Fruit fly (Drosophila melanogaster) whole organism, embryonic: ENCODE measurements around the gene soti.

Experiments
- Asciz ChIP-seq: fragments of 200-800 bp; sonication (Bioruptor generic); optimal IDR thresholded peaks from 2 replicates; lab custom pipeline; 2017; ENCODE audit warnings: missing biosample characterization, mild to moderate bottlenecking, missing genetic modification characterization, missing genetic modification reagents
- CG10209 ChIP-seq: fragments of 200-800 bp; sonication (Bioruptor generic); optimal IDR thresholded peaks from 3 replicates; lab custom pipeline; 2017; ENCODE audit warnings: missing biosample characterization, mild to moderate bottlenecking, missing genetic modification characterization, missing genetic modification reagents
- CG10431 ChIP-seq: fragments of 200-800 bp; sonication (Bioruptor generic); optimal IDR thresholded peaks from 3 replicates; lab custom pipeline; 2018; ENCODE audit warnings: missing biosample characterization, mild to moderate bottlenecking, missing genetic modification characterization
- CG12744 ChIP-seq: fragments of 200-800 bp; sonication (Bioruptor generic); optimal IDR thresholded peaks from 2 replicates; lab custom pipeline; 2016; ENCODE audit warnings: missing biosample characterization, missing genetic modification characterization
- CG13123 ChIP-seq: fragments of 200-800 bp; sonication (Bioruptor generic); optimal IDR thresholded peaks from 2 replicates; lab custom pipeline; 2016; ENCODE audit warnings: missing biosample characterization, missing genetic modification characterization
- CG13624 ChIP-seq: fragments of 200-800 bp; sonication (Bioruptor generic); optimal IDR thresholded peaks from 2 replicates; lab custom pipeline; 2016; ENCODE audit warnings: missing biosample characterization, missing genetic modification characterization
- CG14441 ChIP-seq: fragments of 200-800 bp; sonication (Bioruptor generic); IDR thresholded peaks from 2 replicates; pipeline ENCODE4 v1.3.6; 2022; ENCODE audit warnings: missing biosample characterization, missing genetic modification characterization
- CG14667 ChIP-seq: fragments of 200-800 bp; sonication (Bioruptor generic); IDR thresholded peaks from 2 replicates; pipeline ENCODE4 v1.3.6; 2022; ENCODE audit warnings: missing biosample characterization, missing genetic modification characterization
- CG15269 ChIP-seq: fragments of 200-800 bp; sonication (Bioruptor generic); optimal IDR thresholded peaks from 2 replicates; lab custom pipeline; 2018; ENCODE audit warnings: missing biosample characterization, mild to moderate bottlenecking, missing genetic modification characterization, moderate library complexity
- CG15601 ChIP-seq: fragments of 200-800 bp; sonication (Bioruptor generic); optimal IDR thresholded peaks from 3 replicates; lab custom pipeline; 2019; ENCODE audit warnings: missing biosample characterization, mild to moderate bottlenecking, missing genetic modification characterization, moderate library complexity
- CG1603 ChIP-seq: fragments of 200-800 bp; sonication (Bioruptor generic); optimal IDR thresholded peaks from 2 replicates; lab custom pipeline; 2019; ENCODE audit warnings: missing biosample characterization, mild to moderate bottlenecking, missing genetic modification characterization, moderate library complexity
- CG17361 ChIP-seq: fragments of 200-800 bp; sonication (Bioruptor generic); IDR thresholded peaks from 3 replicates; pipeline ENCODE4 v1.3.6; 2022; ENCODE audit warnings: missing biosample characterization, missing genetic modification characterization
- CG17385 ChIP-seq: fragments of 200-800 bp; sonication (Bioruptor generic); optimal IDR thresholded peaks from 3 replicates; lab custom pipeline; 2018; ENCODE audit warnings: missing biosample characterization, mild to moderate bottlenecking, missing genetic modification characterization
- CG18764 ChIP-seq: fragments of 200-800 bp; sonication (Bioruptor generic); optimal IDR thresholded peaks from 3 replicates; lab custom pipeline; 2016; ENCODE audit warnings: missing biosample characterization, missing genetic modification characterization
- CG2678 ChIP-seq: fragments of 200-800 bp; sonication (Bioruptor generic); optimal IDR thresholded peaks from 3 replicates; lab custom pipeline; 2019; ENCODE audit warnings: missing biosample characterization, mild to moderate bottlenecking, missing genetic modification characterization, moderate library complexity
- CG30431 ChIP-seq: fragments of 200-800 bp; sonication (Bioruptor generic); optimal IDR thresholded peaks from 2 replicates; lab custom pipeline; 2017; ENCODE audit warnings: missing biosample characterization, missing genetic modification characterization
- CG31388 ChIP-seq: fragments of 200-800 bp; sonication (Bioruptor generic); optimal IDR thresholded peaks from 2 replicates; lab custom pipeline; 2016; ENCODE audit warnings: missing biosample characterization, missing genetic modification characterization
- CG32767 ChIP-seq: fragments of 200-800 bp; sonication (Bioruptor generic); IDR thresholded peaks from 2 replicates; pipeline ENCODE4 v1.3.6; 2022; ENCODE audit warnings: missing biosample characterization, missing genetic modification characterization
- CG42726 ChIP-seq: fragments of 200-800 bp; sonication (Bioruptor generic); IDR thresholded peaks from 2 replicates; pipeline ENCODE4 v1.3.6; 2022; ENCODE audit warnings: missing biosample characterization, missing genetic modification characterization; ENCODE audit not compliant: partially characterized antibody
- CG4730 ChIP-seq: fragments of 200-800 bp; sonication (Bioruptor generic); IDR thresholded peaks from 2 replicates; pipeline ENCODE4 v1.3.6; 2022; ENCODE audit warnings: missing biosample characterization, missing genetic modification characterization
- CG7987 ChIP-seq: fragments of 200-800 bp; sonication (Bioruptor generic); optimal IDR thresholded peaks from 2 replicates; lab custom pipeline; 2018; ENCODE audit warnings: missing biosample characterization, mild to moderate bottlenecking, missing genetic modification characterization, moderate library complexity
- CG8478 ChIP-seq: fragments of >200 bp; optimal IDR thresholded peaks from 2 replicates; lab custom pipeline; 2018
- CG9797 ChIP-seq: fragments of 200-800 bp; sonication (Bioruptor generic); optimal IDR thresholded peaks from 3 replicates; lab custom pipeline; 2018; ENCODE audit warnings: missing biosample characterization, mild to moderate bottlenecking, missing genetic modification characterization
- Fer2 ChIP-seq: fragments of 200-800 bp; sonication (Bioruptor generic); optimal IDR thresholded peaks from 2 replicates; lab custom pipeline; 2018; ENCODE audit warnings: missing biosample characterization, mild to moderate bottlenecking, missing genetic modification characterization, moderate library complexity
- HHEX ChIP-seq: fragments of 200-800 bp; sonication (Bioruptor generic); optimal IDR thresholded peaks from 3 replicates; lab custom pipeline; 2017; ENCODE audit warnings: missing biosample characterization, mild to moderate bottlenecking, missing genetic modification characterization, missing genetic modification reagents
- HLH4C ChIP-seq: fragments of 200-800 bp; sonication (Bioruptor generic); IDR thresholded peaks from 3 replicates; pipeline ENCODE4 v1.3.6; 2022; ENCODE audit warnings: missing biosample characterization, missing genetic modification characterization; ENCODE audit not compliant: partially characterized antibody
- HLH54F ChIP-seq: fragments of 200-800 bp; sonication (Bioruptor generic); optimal IDR thresholded peaks from 3 replicates; lab custom pipeline; 2016; ENCODE audit warnings: missing biosample characterization, missing genetic modification characterization
- Hey ChIP-seq: fragments of 200-800 bp; sonication (Bioruptor generic); optimal IDR thresholded peaks from 3 replicates; lab custom pipeline; 2018; ENCODE audit warnings: missing biosample characterization, mild to moderate bottlenecking, missing genetic modification characterization
- Mrtf ChIP-seq: fragments of 200-800 bp; sonication (Bioruptor generic); IDR thresholded peaks from 3 replicates; pipeline ENCODE4 v1.3.6; 2022; ENCODE audit warnings: missing biosample characterization, missing genetic modification characterization
- NC2β ChIP-seq: fragments of 200-800 bp; sonication (Bioruptor generic); optimal IDR thresholded peaks from 2 replicates; lab custom pipeline; 2016; ENCODE audit warnings: missing biosample characterization, missing genetic modification characterization
- Stat92E ChIP-seq, 3 experiments: fragments of >200 bp in 2 of 3; fragments of 200-800 bp in 1 of 3; sonication (Bioruptor generic) in 1 of 3; optimal IDR thresholded peaks; 2 replicates each; lab custom pipeline; 2017 to 2019; ENCODE audit warnings: missing biosample characterization in 3 of 3, missing genetic modification characterization in 3 of 3, mild to moderate bottlenecking in 1 of 3, moderate library complexity in 1 of 3
- amos ChIP-seq: fragments of 200-800 bp; sonication (Bioruptor generic); IDR thresholded peaks from 2 replicates; pipeline ENCODE4 v1.3.6; 2022; ENCODE audit warnings: missing biosample characterization, missing genetic modification characterization; ENCODE audit not compliant: partially characterized antibody
- bowl ChIP-seq: fragments of 200-800 bp; sonication (Bioruptor generic); IDR thresholded peaks from 2 replicates; pipeline ENCODE4 v1.3.6; 2022; ENCODE audit warnings: missing biosample characterization, missing genetic modification characterization
- br ChIP-seq: fragments of >200 bp; optimal IDR thresholded peaks from 2 replicates; lab custom pipeline; 2017
- dan ChIP-seq: fragments of 200-800 bp; sonication (Bioruptor generic); IDR thresholded peaks from 2 replicates; pipeline ENCODE4 v1.3.6; 2022; ENCODE audit warnings: missing biosample characterization, missing genetic modification characterization
- en ChIP-seq: fragments of 200-800 bp; sonication (Bioruptor generic); optimal IDR thresholded peaks from 2 replicates; lab custom pipeline; 2016; ENCODE audit warnings: missing biosample characterization, missing genetic modification characterization
- gcm ChIP-seq: fragments of 200-800 bp; sonication (Bioruptor generic); optimal IDR thresholded peaks from 2 replicates; lab custom pipeline; 2019; ENCODE audit warnings: missing biosample characterization, mild to moderate bottlenecking, missing genetic modification characterization, moderate library complexity
- gro ChIP-seq: fragments of 200-800 bp; sonication (Bioruptor generic); optimal IDR thresholded peaks from 2 replicates; lab custom pipeline; 2016; ENCODE audit warnings: missing biosample characterization, missing genetic modification characterization
- hkb ChIP-seq, 2 experiments: fragments of 200-800 bp in 1 of 2; fragments of >200 bp in 1 of 2; sonication (Bioruptor generic) in 1 of 2; IDR thresholded peaks in 1 of 2; optimal IDR thresholded peaks in 1 of 2; 2 replicates each; pipeline versions ENCODE4 v1.3.6 to Lab custom; 2017 to 2022; ENCODE audit warnings: missing biosample characterization in 1 of 2, missing genetic modification characterization in 1 of 2
- inv ChIP-seq: fragments of 200-800 bp; sonication (Bioruptor generic); IDR thresholded peaks from 2 replicates; pipeline ENCODE4 v1.3.6; 2022; ENCODE audit warnings: missing biosample characterization, missing genetic modification characterization; ENCODE audit not compliant: partially characterized antibody
- kah ChIP-seq: fragments of 200-800 bp; sonication (Bioruptor generic); optimal IDR thresholded peaks from 2 replicates; lab custom pipeline; 2018; ENCODE audit warnings: missing biosample characterization, mild to moderate bottlenecking, missing genetic modification characterization
- nau ChIP-seq: fragments of 200-800 bp; sonication (Bioruptor generic); optimal IDR thresholded peaks from 3 replicates; lab custom pipeline; 2017; ENCODE audit warnings: missing biosample characterization, mild to moderate bottlenecking, missing genetic modification characterization, missing genetic modification reagents
- nerfin-1 ChIP-seq: fragments of 200-800 bp; sonication (Bioruptor generic); optimal IDR thresholded peaks from 3 replicates; lab custom pipeline; 2019; ENCODE audit warnings: missing biosample characterization, mild to moderate bottlenecking, missing genetic modification characterization, moderate library complexity
- peb ChIP-seq: fragments of 200-800 bp; sonication (Bioruptor generic); IDR thresholded peaks from 2 replicates; pipeline ENCODE4 v1.3.6; 2022; ENCODE audit warnings: missing biosample characterization, missing genetic modification characterization
- pho ChIP-seq: fragments of 200-800 bp; sonication (Bioruptor generic); optimal IDR thresholded peaks from 2 replicates; lab custom pipeline; 2016; ENCODE audit warnings: missing biosample characterization, missing genetic modification characterization
- ro ChIP-seq: fragments of 200-800 bp; sonication (Bioruptor generic); IDR thresholded peaks from 2 replicates; pipeline ENCODE4 v1.3.6; 2022; ENCODE audit warnings: missing biosample characterization, missing genetic modification characterization
- row ChIP-seq: fragments of 200-800 bp; sonication (Bioruptor generic); IDR thresholded peaks from 3 replicates; pipeline ENCODE4 v1.3.6; 2022; ENCODE audit warnings: missing biosample characterization, missing genetic modification characterization
- slp2 ChIP-seq: fragments of 200-800 bp; sonication (Bioruptor generic); optimal IDR thresholded peaks from 2 replicates; lab custom pipeline; 2016; ENCODE audit warnings: missing biosample characterization, missing genetic modification characterization
- sug ChIP-seq: fragments of 200-800 bp; optimal IDR thresholded peaks from 2 replicates; lab custom pipeline; 2019; ENCODE audit warnings: missing biosample characterization, mild to moderate bottlenecking, missing genetic modification characterization, moderate library complexity
- ttk ChIP-seq: fragments of 200-800 bp; sonication (Bioruptor generic); IDR thresholded peaks from 2 replicates; pipeline ENCODE4 v2.1.2; 2022; ENCODE audit warnings: missing biosample characterization, missing genetic modification characterization
- tup ChIP-seq: fragments of 200-800 bp; sonication (Bioruptor generic); optimal IDR thresholded peaks from 2 replicates; lab custom pipeline; 2016; ENCODE audit warnings: missing biosample characterization, mild to moderate bottlenecking, missing genetic modification characterization, moderate library complexity

Gene soti

dm6 chr3R:14356619-14357018 lies 24.9 kb downstream of the soti start (continued):
- no peak for TF ChIP-seq en
- TF ChIP-seq inv, result no peak
- TF ChIP-seq HLH4C (GFP tag; lab: Robert Waterston, UW), result no peak
- no peak for TF ChIP-seq CG12744 (GFP tag; lab: Kevin White, UChicago)
- TF ChIP-seq gro (GFP tag; lab: Kevin White, UChicago), result peak; percentile 19
- TF ChIP-seq row (GFP tag; lab: Robert Waterston, UW), result peak; percentile 55
- no peak for TF ChIP-seq CG10431 (GFP tag; lab: Kevin White, UChicago)
- TF ChIP-seq bowl, result no peak
- TF ChIP-seq CG15601 (tag; lab: Kevin White, UChicago), result no peak
- peak; percentile 32; the same call in 1 of the 2 replicates for TF ChIP-seq CG14667 (GFP tag; lab: Robert Waterston, UW)
- no peak for TF ChIP-seq pho
- TF ChIP-seq CG13123 (GFP tag; lab: Kevin White, UChicago), result no peak
- TF ChIP-seq CG2678, result peak; percentile 37
- TF ChIP-seq hkb (optimal IDR thresholded peaks at IDR 0.05; lab: Kevin White, UChicago), result no peak
- TF ChIP-seq hkb (GFP tag; IDR thresholded peaks at IDR 0.05; lab: Robert Waterston, UW), result peak; percentile 65
- TF ChIP-seq peb (GFP tag; lab: Robert Waterston, UW), result no peak
- TF ChIP-seq CG18764 (GFP tag; lab: Kevin White, UChicago), result no peak
- no peak for TF ChIP-seq sug (tag; lab: Kevin White, UChicago)
- TF ChIP-seq nerfin-1 (tag; lab: Kevin White, UChicago), result no peak
- TF ChIP-seq Asciz (GFP tag; lab: Kevin White, UChicago), result no peak
- TF ChIP-seq tup, result no peak
- TF ChIP-seq br, result no peak
- TF ChIP-seq CG8478, result no peak
- TF ChIP-seq CG31388, result no peak
- TF ChIP-seq Stat92E (GFP tag; optimal IDR thresholded peaks at IDR 0.05; lab: Kevin White, UChicago), result no peak
- no peak for TF ChIP-seq CG13624 (GFP tag; lab: Kevin White, UChicago)
- no peak for TF ChIP-seq CG42726 (GFP tag; lab: Robert Waterston, UW)
- peak; percentile 0 for TF ChIP-seq CG30431 (GFP tag; lab: Kevin White, UChicago)
- TF ChIP-seq gcm (GFP tag; lab: Kevin White, UChicago), result no peak
- peak; percentile 59 for TF ChIP-seq CG1603 (tag; lab: Kevin White, UChicago)
- no peak for TF ChIP-seq Hey (tag; lab: Kevin White, UChicago)
- TF ChIP-seq nau (GFP tag; lab: Kevin White, UChicago), result no peak
- no peak for TF ChIP-seq CG7987
- TF ChIP-seq ttk, result no peak
- TF ChIP-seq HHEX (GFP tag; lab: Kevin White, UChicago), result peak; percentile 1
- no peak for TF ChIP-seq NC2β
- TF ChIP-seq CG4730 (GFP tag; lab: Robert Waterston, UW), result no peak
- no peak for TF ChIP-seq Fer2
- no peak for TF ChIP-seq HLH54F (GFP tag; lab: Kevin White, UChicago)
- TF ChIP-seq CG17361 (GFP tag; lab: Robert Waterston, UW), result no peak
- TF ChIP-seq CG15269 (tag; lab: Kevin White, UChicago), result peak; percentile 8
- TF ChIP-seq CG9797 (GFP tag; lab: Kevin White, UChicago), result no peak
- TF ChIP-seq slp2 (GFP tag; lab: Kevin White, UChicago), result no peak
- TF ChIP-seq dan (GFP tag; lab: Robert Waterston, UW), result 0 out of 2 replicates have a peak, but pooled peaks have one; percentile 35
- peak; percentile 22 for TF ChIP-seq CG10209 (GFP tag; lab: Kevin White, UChicago)
- peak; percentile 47; the same call in 1 of the 3 replicates for TF ChIP-seq Mrtf (GFP tag; lab: Robert Waterston, UW)
- TF ChIP-seq CG14441 (GFP tag; lab: Robert Waterston, UW), result no peak
- TF ChIP-seq CG32767 (GFP tag; lab: Robert Waterston, UW), result peak; percentile 55; the same call in 1 of the 2 replicates
- no peak for TF ChIP-seq ro (GFP tag; lab: Robert Waterston, UW)
- no peak for TF ChIP-seq kah (GFP tag; lab: Kevin White, UChicago)
- no peak for TF ChIP-seq CG17385 (GFP tag; lab: Kevin White, UChicago)
- no peak for TF ChIP-seq amos (GFP tag; lab: Robert Waterston, UW)
